Fruit fly (Drosophila melanogaster): ENCODE data around the gene eIF3a.

eIF3a gene

DNA sequence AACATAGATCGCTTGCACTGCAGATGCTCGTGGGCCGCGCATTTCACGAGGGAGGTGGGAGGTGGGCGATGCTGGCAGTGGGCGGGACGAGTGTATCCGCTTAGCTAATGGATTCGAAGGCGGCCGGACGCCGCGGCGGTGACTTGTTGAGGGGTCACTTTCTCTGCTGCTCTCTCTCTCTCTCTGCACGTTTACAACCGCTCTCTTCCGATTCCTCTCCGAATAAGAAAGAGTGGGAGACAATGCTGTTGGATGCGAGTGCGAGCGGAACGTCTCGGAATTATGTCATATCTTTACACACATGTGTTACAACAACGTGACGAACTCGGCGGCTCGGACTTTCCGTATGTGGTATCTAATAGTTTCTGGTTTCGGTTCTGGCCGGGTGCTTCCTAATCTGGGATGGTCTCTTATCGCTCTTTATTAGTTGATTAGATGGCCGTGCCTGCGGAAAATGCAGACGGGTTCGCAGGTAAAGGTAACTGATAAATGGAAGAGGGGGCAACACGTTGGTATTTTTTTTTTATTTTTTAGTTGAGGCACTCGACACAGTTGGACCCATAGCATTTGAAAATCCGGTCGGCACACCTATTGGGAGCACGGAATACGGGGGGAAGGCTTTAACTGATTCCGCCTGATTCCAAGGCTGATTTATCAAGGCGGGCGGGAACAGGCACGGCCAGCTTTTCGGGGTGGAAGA, 18.8 kb upstream of the eIF3a start (continued):
- TF ChIP-seq knrl (GFP tag; IDR thresholded peaks at IDR 0.05; ENCODE audit: partially characterized antibody) = no peak
- TF ChIP-seq unc-4 (GFP tag; IDR thresholded peaks at IDR 0.05; ENCODE audit: partially characterized antibody) = peak; percentile 46; the same call in 1 of the 2 replicates
- TF ChIP-seq CG6683 (GFP tag; optimal IDR thresholded peaks at IDR 0.05) = no peak
- TF ChIP-seq ro (GFP tag; IDR thresholded peaks at IDR 0.05) = no peak
- TF ChIP-seq CG34224 (GFP tag; IDR thresholded peaks at IDR 0.05; ENCODE audit: partially characterized antibody) = peak; percentile 46; the same call in 1 of the 3 replicates
- no peak for TF ChIP-seq mam (GFP tag; optimal IDR thresholded peaks at IDR 0.05)
- peak; percentile 16 for TF ChIP-seq cwo (GFP tag; optimal IDR thresholded peaks at IDR 0.05)
- no peak for TF ChIP-seq nmo (GFP tag; optimal IDR thresholded peaks at IDR 0.05)
- TF ChIP-seq Dek (tag; optimal IDR thresholded peaks at IDR 0.05) = no peak
- TF ChIP-seq CG6175 (GFP tag; IDR thresholded peaks at IDR 0.05) = no peak; the same call in 2 of the 3 replicates
- TF ChIP-seq CG15073 (GFP tag; optimal IDR thresholded peaks at IDR 0.05) = no peak
- peak; percentile 37; the same call in 1 of the 2 replicates for TF ChIP-seq bbx (GFP tag; IDR thresholded peaks at IDR 0.05; ENCODE audit: partially characterized antibody)
- TF ChIP-seq toy (GFP tag; IDR thresholded peaks at IDR 0.05) = no peak
- no peak for TF ChIP-seq inv (GFP tag; IDR thresholded peaks at IDR 0.05; ENCODE audit: partially characterized antibody)
- TF ChIP-seq dimm (GFP tag; IDR thresholded peaks at IDR 0.05) = no peak
- TF ChIP-seq danr (GFP tag; IDR thresholded peaks at IDR 0.05) = no peak
- TF ChIP-seq tgo (GFP tag; IDR thresholded peaks at IDR 0.05) = no peak
- no peak for TF ChIP-seq ab (GFP tag; optimal IDR thresholded peaks at IDR 0.05)
- no peak for TF ChIP-seq CG10462 (GFP tag; optimal IDR thresholded peaks at IDR 0.05)
- TF ChIP-seq CG2678 (tag; optimal IDR thresholded peaks at IDR 0.05) = no peak
- TF ChIP-seq CG4328 (GFP tag; optimal IDR thresholded peaks at IDR 0.05) = no peak
- TF ChIP-seq Antp (GFP tag; optimal IDR thresholded peaks at IDR 0.05) = no peak
- no peak for TF ChIP-seq CG10431 (GFP tag; optimal IDR thresholded peaks at IDR 0.05)
- peak; percentile 76 for TF ChIP-seq CG4360 (GFP tag; IDR thresholded peaks at IDR 0.05)
- TF ChIP-seq btn (GFP tag; optimal IDR thresholded peaks at IDR 0.05) = no peak
- no peak for TF ChIP-seq h (optimal IDR thresholded peaks at IDR 0.05)
- no peak for TF ChIP-seq Ptx1 (GFP tag; IDR thresholded peaks at IDR 0.05)
- TF ChIP-seq CG31224 (GFP tag; IDR thresholded peaks at IDR 0.05) = no peak
- no peak for TF ChIP-seq CG18011 (GFP tag; optimal IDR thresholded peaks at IDR 0.05)
- TF ChIP-seq tna (GFP tag; IDR thresholded peaks at IDR 0.05; ENCODE audit: partially characterized antibody) = no peak
- no peak for TF ChIP-seq CG31388 (GFP tag; optimal IDR thresholded peaks at IDR 0.05)
- no peak for TF ChIP-seq Nf-YC (tag; optimal IDR thresholded peaks at IDR 0.05)
- TF ChIP-seq luna (GFP tag; optimal IDR thresholded peaks at IDR 0.05) = no peak
- no peak for TF ChIP-seq Atf6 (GFP tag; IDR thresholded peaks at IDR 0.05)
- TF ChIP-seq ci (GFP tag; IDR thresholded peaks at IDR 0.05) = peak; percentile 59; the same call in 2 of the 3 replicates
- TF ChIP-seq CG5245 (GFP tag; optimal IDR thresholded peaks at IDR 0.05) = no peak
- no peak for TF ChIP-seq CG14667 (GFP tag; IDR thresholded peaks at IDR 0.05)
- TF ChIP-seq CG16815 (GFP tag; optimal IDR thresholded peaks at IDR 0.05) = no peak
- TF ChIP-seq CG15479 (GFP tag; optimal IDR thresholded peaks at IDR 0.05) = peak; percentile 83
- TF ChIP-seq CG10267 (tag; optimal IDR thresholded peaks at IDR 0.05) = no peak
- no peak for TF ChIP-seq Mad (GFP tag; optimal IDR thresholded peaks at IDR 0.05)
- peak; percentile 71 for TF ChIP-seq pros (GFP tag; optimal IDR thresholded peaks at IDR 0.05)
- TF ChIP-seq CG3407 (GFP tag; optimal IDR thresholded peaks at IDR 0.05) = no peak
- TF ChIP-seq Doc3 (GFP tag; IDR thresholded peaks at IDR 0.05; ENCODE audit: partially characterized antibody) = peak; percentile 34; the same call in 1 of the 3 replicates
- no peak for TF ChIP-seq CrebB (tag; optimal IDR thresholded peaks at IDR 0.05)
- no peak for TF ChIP-seq Rx (GFP tag; IDR thresholded peaks at IDR 0.05)
- no peak for TF ChIP-seq psq (GFP tag; optimal IDR thresholded peaks at IDR 0.05)
- TF ChIP-seq Elba2 (GFP tag; optimal IDR thresholded peaks at IDR 0.05) = no peak
- no peak for TF ChIP-seq CG16779 (GFP tag; IDR thresholded peaks at IDR 0.05)
- no peak for TF ChIP-seq HmgZ (tag; optimal IDR thresholded peaks at IDR 0.05)

All from whole organism, embryonic.